Fruit fly (Drosophila melanogaster): Measurements from ENCODE around the gene odd.

odd gene

DNA sequence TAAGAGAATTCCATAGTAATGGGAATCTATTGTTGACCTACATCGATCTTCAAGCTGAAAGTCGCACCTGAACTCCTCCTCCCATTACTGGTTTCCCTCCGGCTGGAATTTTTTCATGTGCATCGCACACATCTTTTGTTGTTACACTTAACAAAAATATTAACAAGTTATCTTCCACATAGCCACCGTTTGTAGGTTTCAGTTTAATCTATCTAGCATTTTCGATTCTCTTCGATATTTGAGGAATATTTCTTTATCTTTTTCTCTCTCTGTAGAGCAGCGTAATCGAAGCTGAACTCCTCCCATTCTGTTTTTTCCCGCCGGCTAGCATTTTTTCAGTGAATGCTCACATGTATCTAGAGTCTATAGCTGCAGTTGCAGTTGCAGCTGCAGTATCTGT lies 18.2 kb upstream of the odd start (continued):
- TF ChIP-seq Sox14 (GFP tag; optimal IDR thresholded peaks at IDR 0.05) (no peak), CG3919 (GFP tag; optimal IDR thresholded peaks at IDR 0.05) (no peak), CG34406 (GFP tag; optimal IDR thresholded peaks at IDR 0.05) (no peak), CG8119 (GFP tag; IDR thresholded peaks at IDR 0.05) (peak; percentile 74), fkh (GFP tag; optimal IDR thresholded peaks at IDR 0.05) (no peak), Gug (GFP tag; IDR thresholded peaks at IDR 0.05) (peak; percentile 35; the same call in 1 of the 2 replicates), CG6276 (GFP tag; optimal IDR thresholded peaks at IDR 0.05) (peak; percentile 54), OdsH (GFP tag; optimal IDR thresholded peaks at IDR 0.05) (peak; percentile 26), fd59A (GFP tag; optimal IDR thresholded peaks at IDR 0.05) (no peak), Ets21C (GFP tag; optimal IDR thresholded peaks at IDR 0.05) (no peak), lz (GFP tag; optimal IDR thresholded peaks at IDR 0.05) (no peak), CG31627 (GFP tag; optimal IDR thresholded peaks at IDR 0.05) (no peak), pdm3 (GFP tag; optimal IDR thresholded peaks at IDR 0.05) (no peak), Eip75B (GFP tag; optimal IDR thresholded peaks at IDR 0.05) (no peak), net (GFP tag; optimal IDR thresholded peaks at IDR 0.05) (no peak), Met (GFP tag; optimal IDR thresholded peaks at IDR 0.05) (no peak), CG8632 (GFP tag; optimal IDR thresholded peaks at IDR 0.05) (no peak), CG1621 (tag; optimal IDR thresholded peaks at IDR 0.05) (no peak), Hr38 (GFP tag; optimal IDR thresholded peaks at IDR 0.05) (no peak)

DNA sequence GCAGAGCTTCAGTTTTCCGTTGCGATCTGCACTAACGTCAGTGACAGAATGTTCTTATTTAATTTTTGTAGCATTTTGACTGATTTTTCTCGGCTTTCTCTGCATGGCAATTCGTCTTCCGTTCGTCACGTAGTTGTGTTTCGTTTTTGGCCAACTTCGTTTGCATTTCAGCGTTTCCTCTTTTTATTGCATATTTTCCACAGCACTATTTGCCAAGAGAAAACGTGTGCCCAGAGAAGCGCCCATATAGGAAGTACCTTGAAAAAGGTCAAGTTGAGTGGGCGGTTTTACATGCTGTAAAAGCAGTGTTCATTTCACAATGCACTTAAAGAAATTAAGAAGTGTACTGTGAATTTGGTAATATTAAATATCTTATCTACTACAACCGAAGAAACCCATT lies 15.0 kb upstream of the odd start, which contains the start of gene CG15418:
TSS of gene CG15418 (minus strand) at position 101 of the 400 bp plus-strand sequence.
- TF ChIP-seq CG10669 (GFP tag; optimal IDR thresholded peaks at IDR 0.05) (no peak), fd59A (GFP tag; optimal IDR thresholded peaks at IDR 0.05) (no peak), spab (GFP tag; optimal IDR thresholded peaks at IDR 0.05) (no peak), achi (GFP tag; optimal IDR thresholded peaks at IDR 0.05) (no peak), CG31627 (GFP tag; optimal IDR thresholded peaks at IDR 0.05) (no peak), CG6276 (GFP tag; optimal IDR thresholded peaks at IDR 0.05) (no peak), pdm3 (GFP tag; optimal IDR thresholded peaks at IDR 0.05) (no peak), Ets96B (tag; optimal IDR thresholded peaks at IDR 0.05) (no peak), CG11762 (GFP tag; optimal IDR thresholded peaks at IDR 0.05; ENCODE audit: insufficient read depth) (no peak), Eip75B (GFP tag; optimal IDR thresholded peaks at IDR 0.05) (no peak)

dm6 chr2L:3618818-3619362 lies 12.3 kb upstream of the odd start, which contains the start of gene Ugt36A1:
Gene Ugt36A1, plus strand, starts transcription at chr2L:3619097.
- peak; percentile 64 for TF ChIP-seq svp (GFP tag)
- no peak for TF ChIP-seq CG6808 (GFP tag; optimal IDR thresholded peaks at IDR 0.05)
- peak; percentile 11 for TF ChIP-seq vri (GFP tag; optimal IDR thresholded peaks at IDR 0.05)

DNA sequence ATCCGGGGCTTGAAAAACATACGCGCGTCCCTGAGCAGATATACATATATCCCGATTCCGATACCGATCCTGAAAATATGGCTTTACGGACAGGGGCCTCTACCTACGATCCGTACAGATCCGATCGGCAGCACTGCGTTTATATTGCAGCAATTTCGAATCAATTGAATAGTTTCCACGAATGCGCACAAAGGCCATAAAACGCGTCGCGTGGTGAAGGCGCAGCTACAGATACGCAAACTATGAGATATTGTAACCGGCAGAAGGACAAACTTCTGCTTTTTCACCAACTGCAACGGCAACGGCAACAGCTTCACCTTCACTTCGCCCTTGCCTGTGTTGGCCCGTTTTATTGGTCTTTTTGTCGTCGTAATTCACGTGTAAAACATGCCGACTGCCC lies 8.6 kb upstream of the odd start:
- no peak for TF ChIP-seq Hr39 (GFP tag; optimal IDR thresholded peaks at IDR 0.05)
- no peak for TF ChIP-seq CG4318 (GFP tag; optimal IDR thresholded peaks at IDR 0.05)
- TF ChIP-seq esn (GFP tag; optimal IDR thresholded peaks at IDR 0.05) = no peak
- no peak for TF ChIP-seq CG6854 (GFP tag; optimal IDR thresholded peaks at IDR 0.05)
- no peak for TF ChIP-seq Sox102F (GFP tag; optimal IDR thresholded peaks at IDR 0.05)
- no peak for TF ChIP-seq CG10669 (GFP tag; optimal IDR thresholded peaks at IDR 0.05)
- TF ChIP-seq Eip78C (GFP tag) = no peak
- no peak for TF ChIP-seq CG11902 (GFP tag; optimal IDR thresholded peaks at IDR 0.05)
- TF ChIP-seq CG34406 (GFP tag; optimal IDR thresholded peaks at IDR 0.05) = no peak
- no peak for TF ChIP-seq dac (GFP tag; optimal IDR thresholded peaks at IDR 0.05)
- TF ChIP-seq achi (GFP tag; optimal IDR thresholded peaks at IDR 0.05) = no peak
- no peak for TF ChIP-seq spab (GFP tag; optimal IDR thresholded peaks at IDR 0.05)
- TF ChIP-seq CG1621 (tag; optimal IDR thresholded peaks at IDR 0.05) = no peak
- no peak for TF ChIP-seq Hr4 (GFP tag; optimal IDR thresholded peaks at IDR 0.05)
- TF ChIP-seq Ets21C (GFP tag; optimal IDR thresholded peaks at IDR 0.05) = no peak
- no peak for TF ChIP-seq Eip75B (GFP tag; optimal IDR thresholded peaks at IDR 0.05)
